Worm (Caenorhabditis elegans) whole organism, L1 larva: Measurements from ENCODE around the gene F37A4.5.

Source experiments
- alr-1 ChIP-seq: fragments of 200-800 bp; sonication (Bioruptor generic); optimal IDR thresholded peaks from 2 replicates; lab custom pipeline; 2018; ENCODE audit warnings: borderline replicate concordance, mild to moderate bottlenecking, missing genetic modification characterization, missing compliant biosample characterization
- aly-2 ChIP-seq: fragments of 150-350 bp; optimal IDR thresholded peaks from 2 replicates; lab custom pipeline; 2014; ENCODE audit warnings: missing biosample characterization, missing genetic modification characterization
- blmp-1 ChIP-seq: fragments of 150-350 bp; optimal IDR thresholded peaks from 2 replicates; lab custom pipeline; 2014; ENCODE audit warnings: missing biosample characterization, missing genetic modification characterization
- ceh-8 ChIP-seq: fragments of 200-800 bp; sonication (Bioruptor generic); optimal IDR thresholded peaks from 2 replicates; lab custom pipeline; 2018; ENCODE audit warnings: mild to moderate bottlenecking, missing genetic modification characterization, moderate library complexity, missing compliant biosample characterization
- fkh-8 ChIP-seq: sonication (generic microtip); optimal IDR thresholded peaks from 2 replicates; lab custom pipeline; 2016; ENCODE audit warnings: mild to moderate bottlenecking, missing genetic modification characterization, missing compliant biosample characterization
- mdl-1 ChIP-seq, 2 experiments: fragments of 150-350 bp; optimal IDR thresholded peaks; 2 replicates each; lab custom pipeline; 2014 to 2017; ENCODE audit warnings: missing biosample characterization in 2 of 2, missing genetic modification characterization in 2 of 2, inconsistent platforms in 1 of 2
- nhr-12 ChIP-seq: sonication (generic microtip); optimal IDR thresholded peaks from 2 replicates; lab custom pipeline; 2017; ENCODE audit warnings: missing biosample characterization, missing genetic modification characterization
- nhr-28 ChIP-seq: fragments of 150-350 bp; optimal IDR thresholded peaks from 2 replicates; lab custom pipeline; 2014; ENCODE audit warnings: missing biosample characterization, missing genetic modification characterization
- nhr-77 ChIP-seq: fragments of 150-350 bp; optimal IDR thresholded peaks from 2 replicates; lab custom pipeline; 2014; ENCODE audit warnings: missing biosample characterization, missing genetic modification characterization
- rnt-1 ChIP-seq: sonication (generic microtip); optimal IDR thresholded peaks from 2 replicates; lab custom pipeline; 2016; ENCODE audit warnings: mild to moderate bottlenecking, missing genetic modification characterization, moderate library complexity, missing compliant biosample characterization
- skn-1 ChIP-seq: fragments of 150-350 bp; optimal IDR thresholded peaks from 2 replicates; lab custom pipeline; 2014; ENCODE audit warnings: missing biosample characterization, missing genetic modification characterization
- snpc-4 ChIP-seq: fragments of 150-350 bp; optimal IDR thresholded peaks from 2 replicates; lab custom pipeline; 2014; ENCODE audit warnings: missing biosample characterization, missing genetic modification characterization
- sptf-1 ChIP-seq: fragments of 150-350 bp; optimal IDR thresholded peaks from 2 replicates; lab custom pipeline; 2014; ENCODE audit warnings: missing biosample characterization, missing genetic modification characterization

DNA sequence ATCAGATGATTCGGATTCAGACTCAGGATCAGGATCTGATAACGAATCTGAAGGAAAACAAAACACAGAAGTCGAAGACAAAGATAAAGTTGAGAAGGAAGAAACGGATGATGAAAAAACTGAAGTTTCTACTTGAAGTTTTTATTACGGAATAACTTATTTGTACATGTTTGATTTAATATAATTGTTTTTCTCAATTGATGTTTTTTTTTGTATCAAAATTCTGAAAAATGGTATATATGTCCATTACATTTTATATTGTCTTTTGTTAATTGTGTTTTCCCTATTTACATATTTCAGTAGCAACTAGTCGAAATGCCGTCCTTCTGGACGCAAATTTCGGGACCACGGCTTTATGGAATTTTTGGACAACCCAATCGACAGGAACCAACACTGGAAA lies 11.4 kb downstream of the F37A4.5 start, which contains the start of gene F37A4.1:
- TF ChIP-seq sptf-1 (tag; lab: Kevin White, UChicago) (no peak), snpc-4 (tag; lab: Kevin White, UChicago) (no peak), aly-2 (tag; lab: Kevin White, UChicago) (no peak), nhr-12 (no peak), mdl-1 (tag; optimal IDR thresholded peaks at IDR 0.05; lab: Kevin White, UChicago) (no peak), ceh-8 (GFP tag; lab: Kevin White, UChicago) (no peak), fkh-8 (tag; lab: Kevin White, UChicago) (no peak), blmp-1 (tag; lab: Kevin White, UChicago) (no peak), rnt-1 (tag; lab: Kevin White, UChicago) (no peak), nhr-77 (tag; lab: Kevin White, UChicago) (no peak), skn-1 (tag; lab: Kevin White, UChicago) (no peak), nhr-28 (tag; lab: Kevin White, UChicago) (no peak), alr-1 (no peak)
